Worm (Caenorhabditis elegans): ENCODE data around the gene Y80D3A.8.

ce11 chrV:18907519-18907918, 32.9 kb upstream of the Y80D3A.8 start:
- TF ChIP-seq snpc-4 (tag; optimal IDR thresholded peaks at IDR 0.05) (no peak), ceh-82 (tag; optimal IDR thresholded peaks at IDR 0.05) (no peak), lsy-2 (tag; optimal IDR thresholded peaks at IDR 0.05) (no peak), mdl-1 (tag; optimal IDR thresholded peaks at IDR 0.05) (no peak), unc-39 (tag; optimal IDR thresholded peaks at IDR 0.05) (no peak), zag-1 (tag; optimal IDR thresholded peaks at IDR 0.05) (no peak), nhr-77 (tag; optimal IDR thresholded peaks at IDR 0.05) (no peak), elt-1 (tag; optimal IDR thresholded peaks at IDR 0.05) (no peak)

Measured in whole organism, L2 larva.